Fruit fly (Drosophila melanogaster) whole organism, adult: ENCODE measurements around the gene brk.

Experiments used
- CG11617 ChIP-seq: fragments of 200-800 bp; sonication (Bioruptor generic); optimal IDR thresholded peaks from 2 replicates; lab custom pipeline; 2017; ENCODE audit warnings: mild to moderate bottlenecking, missing biosample characterization, missing genetic modification reagents, missing genetic modification characterization
- CG12768 ChIP-seq: fragments of 200-800 bp; sonication (Bioruptor generic); optimal IDR thresholded peaks from 2 replicates; lab custom pipeline; 2017; ENCODE audit warnings: missing biosample characterization, missing genetic modification characterization, mild to moderate bottlenecking, moderate library complexity, missing genetic modification reagents
- CG33017 ChIP-seq: fragments of 200-800 bp; sonication (Bioruptor generic); optimal IDR thresholded peaks from 2 replicates; lab custom pipeline; 2018; ENCODE audit warnings: missing biosample characterization, mild to moderate bottlenecking, missing genetic modification characterization, moderate library complexity
- CG5204 ChIP-seq: fragments of 200-800 bp; sonication (Bioruptor generic); optimal IDR thresholded peaks from 2 replicates; lab custom pipeline; 2016; ENCODE audit warnings: missing biosample characterization, missing genetic modification characterization
- Clk ChIP-seq: fragments of 200-800 bp; sonication (Bioruptor generic); optimal IDR thresholded peaks from 2 replicates; lab custom pipeline; 2017; ENCODE audit warnings: missing biosample characterization, missing genetic modification characterization
- kay ChIP-seq: fragments of 200-800 bp; sonication (Bioruptor generic); peaks from one replicate; lab custom pipeline; 2016; ENCODE audit warnings: missing biosample characterization, missing genetic modification characterization, borderline replicate concordance

- TF ChIP-seq kay (GFP tag; lab: Kevin White, UChicago), result no peak
- TF ChIP-seq CG33017, result no peak
- TF ChIP-seq CG11617 (GFP tag; lab: Kevin White, UChicago), result no peak
- no peak for TF ChIP-seq CG12768
- no peak for TF ChIP-seq CG5204 (GFP tag; lab: Kevin White, UChicago)
- TF ChIP-seq Clk (GFP tag; lab: Kevin White, UChicago), result no peak
Observed at dm6 chrX:7323649-7324511, 16.1 kb downstream of the brk start, which contains the start of the genes Atg5 and Dok.
